Worm (Caenorhabditis elegans): ENCODE data around the gene asp-6.

DNA sequence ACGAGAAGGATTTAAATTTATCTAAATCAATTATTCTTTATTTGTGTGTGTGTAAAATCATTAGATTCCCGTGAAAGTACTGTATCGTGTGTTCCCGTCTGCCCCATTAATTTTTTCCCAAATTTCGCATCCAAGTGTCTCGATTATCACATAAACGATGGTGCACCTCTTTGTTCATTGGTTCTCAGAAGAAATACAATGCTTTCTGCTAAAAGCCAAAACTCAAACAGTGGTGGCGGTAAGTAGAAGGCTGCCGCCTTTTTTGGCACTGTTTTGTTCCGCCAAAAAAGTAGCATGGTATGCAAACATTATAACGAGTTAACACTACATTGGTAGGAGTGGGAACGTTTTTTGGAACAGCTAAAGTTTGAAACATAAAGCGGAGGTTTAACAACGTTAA, 45.3 kb downstream of the asp-6 start:
- TF ChIP-seq hnd-1 (tag; optimal IDR thresholded peaks at IDR 0.05) (no peak), flt-1 (GFP tag; IDR thresholded peaks at IDR 0.05) (no peak), aly-1 (tag; optimal IDR thresholded peaks at IDR 0.05) (no peak), ama-1 (optimal IDR thresholded peaks at IDR 0.05) (peak; percentile 22), tbx-11 (GFP tag; IDR thresholded peaks at IDR 0.05) (no peak), scrt-1 (GFP tag; IDR thresholded peaks at IDR 0.05) (no peak)
